Fruit fly (Drosophila melanogaster) whole organism, wandering third instar larva: ENCODE results near the gene aay.
A peak's percentile ranks its signal among the peaks of the same experiment; 100 is the strongest.

Experiments
- CG32264 ChIP-seq: fragments of 200-800 bp; sonication (Bioruptor generic); optimal IDR thresholded peaks from 2 replicates; lab custom pipeline; 2016; ENCODE audit warnings: missing biosample characterization, missing genetic modification characterization
- Hnf4 ChIP-seq: fragments of 200-800 bp; sonication (Bioruptor generic); optimal IDR thresholded peaks from 2 replicates; lab custom pipeline; 2016; ENCODE audit warnings: missing biosample characterization, mild to moderate bottlenecking, missing genetic modification characterization
- Hr78 ChIP-seq: fragments of >200 bp; optimal IDR thresholded peaks from 2 replicates; lab custom pipeline; 2017; ENCODE audit warnings: missing biosample characterization, missing genetic modification characterization
- ey ChIP-seq: fragments of 200-800 bp; sonication (Bioruptor generic); optimal IDR thresholded peaks from 2 replicates; lab custom pipeline; 2016; ENCODE audit warnings: missing biosample characterization, missing genetic modification characterization
- pan ChIP-seq: fragments of >200 bp; optimal IDR thresholded peaks from 2 replicates; lab custom pipeline; 2017
- psq ChIP-seq: fragments of 200-800 bp; sonication (Bioruptor generic); optimal IDR thresholded peaks from 3 replicates; lab custom pipeline; 2017; ENCODE audit warnings: missing biosample characterization, mild to moderate bottlenecking, missing genetic modification characterization, moderate library complexity
- sage ChIP-seq: fragments of 200-800 bp; sonication (Bioruptor generic); optimal IDR thresholded peaks from 2 replicates; lab custom pipeline; 2016; ENCODE audit warnings: missing biosample characterization, mild to moderate bottlenecking, missing genetic modification characterization

- peak; percentile 96 for TF ChIP-seq Hnf4 (GFP tag; lab: Kevin White, UChicago)
- no peak for TF ChIP-seq pan (lab: Kevin White, UChicago)
- TF ChIP-seq Hr78 (GFP tag; lab: Kevin White, UChicago), result no peak
- peak; percentile 98 for TF ChIP-seq ey (GFP tag; lab: Kevin White, UChicago)
- TF ChIP-seq CG32264 (GFP tag; lab: Kevin White, UChicago), result peak; percentile 98
- peak; percentile 97 for TF ChIP-seq psq
- peak; percentile 97 for TF ChIP-seq sage
Measured at dm6 chr3L:9422636-9423419, at the start of gene aay.
